Worm (Caenorhabditis elegans) whole organism, L4/young adult: ENCODE measurements around the gene C17B7.8.

ENCODE experiments used
- W03F9.2 ChIP-seq: fragments of 150-350 bp; optimal IDR thresholded peaks from 2 replicates; lab custom pipeline; 2014; ENCODE audit warnings: missing biosample characterization, missing genetic modification characterization
- him-1 ChIP-seq: sonication (generic microtip); optimal IDR thresholded peaks from 2 replicates; lab custom pipeline; 2016; ENCODE audit warnings: missing genotype, missing genetic modification reagents, missing genetic modification characterization, missing compliant biosample characterization

DNA sequence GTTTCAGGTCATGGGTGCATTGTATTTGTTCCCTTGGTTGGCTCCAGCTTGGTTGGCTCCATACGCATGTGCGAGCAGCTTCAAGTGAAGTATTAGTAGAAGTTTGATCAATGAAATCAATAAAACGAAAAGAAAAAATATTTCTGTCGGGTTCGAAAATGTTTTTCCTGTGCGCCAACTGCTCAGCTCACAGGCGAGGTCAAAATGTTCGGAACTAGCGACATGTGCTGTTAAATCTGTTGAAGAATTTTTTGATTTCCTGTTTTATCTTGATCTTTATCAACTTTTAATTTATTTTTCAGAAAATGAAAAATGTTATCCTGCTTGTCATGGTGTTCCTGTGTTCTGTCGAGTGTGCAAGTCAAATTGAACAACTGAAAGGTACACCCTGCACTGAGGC lies 42.6 kb downstream of the C17B7.8 start, which contains the start of gene T28A11.25:
- TF ChIP-seq W03F9.2 (tag; lab: Kevin White, UChicago) = no peak
- TF ChIP-seq him-1 (tag; lab: Kevin White, UChicago) = no peak
